Worm (Caenorhabditis elegans) whole organism, L3 larva: Measurements from ENCODE around the gene F26F4.6.

Experiments used
- lin-15B ChIP-seq: fragments of 150-350 bp; optimal IDR thresholded peaks from 2 replicates; lab custom pipeline; 2014; ENCODE audit warnings: missing biosample characterization, missing genetic modification characterization
- nhr-23 ChIP-seq: fragments of 150-350 bp; optimal IDR thresholded peaks from 2 replicates; lab custom pipeline; 2014; ENCODE audit warnings: missing biosample characterization, missing genetic modification reagents, missing genetic modification characterization
- nhr-237 ChIP-seq: fragments of 150-350 bp; optimal IDR thresholded peaks from 2 replicates; lab custom pipeline; 2014; ENCODE audit warnings: missing biosample characterization, missing genetic modification characterization
- nhr-28 ChIP-seq: fragments of 150-350 bp; optimal IDR thresholded peaks from 2 replicates; lab custom pipeline; 2014; ENCODE audit warnings: missing biosample characterization, missing genetic modification characterization
- unc-62 ChIP-seq: fragments of 150-350 bp; sonication (generic microtip); optimal IDR thresholded peaks from 4 replicates; lab custom pipeline; 2014; ENCODE audit warnings: missing biosample characterization, missing genetic modification reagents, missing genetic modification characterization

- TF ChIP-seq unc-62 (GFP tag; lab: Kevin White, UChicago) (no peak), nhr-28 (tag; lab: Kevin White, UChicago) (no peak), nhr-23 (no peak), nhr-237 (tag; lab: Kevin White, UChicago) (no peak), lin-15B (tag; lab: Kevin White, UChicago) (no peak)
Observed at ce11 chrIII:4856992-4857391, 36.4 kb downstream of the F26F4.6 start.
